Worm (Caenorhabditis elegans) whole organism, L1 larva: ENCODE data around the gene F01G10.6.

ENCODE experiments used
- C16A3.4 ChIP-seq: fragments of 150-350 bp; optimal IDR thresholded peaks from 2 replicates; lab custom pipeline; 2014; ENCODE audit warnings: missing biosample characterization, missing genetic modification characterization
- C34B4.2 ChIP-seq: sonication (generic microtip); optimal IDR thresholded peaks from 2 replicates; lab custom pipeline; 2017; ENCODE audit warnings: mild to moderate bottlenecking, missing genetic modification characterization, missing compliant biosample characterization
- Y116A8C.19 ChIP-seq: sonication (generic microtip); optimal IDR thresholded peaks from 2 replicates; lab custom pipeline; 2016; ENCODE audit warnings: missing compliant biosample characterization, missing genetic modification characterization, borderline replicate concordance
- aha-1 ChIP-seq: fragments of 150-350 bp; optimal IDR thresholded peaks from 2 replicates; lab custom pipeline; 2014; ENCODE audit warnings: missing biosample characterization, missing genetic modification characterization
- alr-1 ChIP-seq: fragments of 200-800 bp; sonication (Bioruptor generic); optimal IDR thresholded peaks from 2 replicates; lab custom pipeline; 2018; ENCODE audit warnings: borderline replicate concordance, mild to moderate bottlenecking, missing genetic modification characterization, missing compliant biosample characterization
- ama-1 ChIP-seq: fragments of 150-350 bp; optimal IDR thresholded peaks from 2 replicates; lab custom pipeline; 2014
- blmp-1 ChIP-seq: fragments of 150-350 bp; optimal IDR thresholded peaks from 2 replicates; lab custom pipeline; 2014; ENCODE audit warnings: missing biosample characterization, missing genetic modification characterization
- ceh-63 ChIP-seq: fragments of 200-800 bp; sonication (Bioruptor generic); optimal IDR thresholded peaks from 2 replicates; lab custom pipeline; 2018; ENCODE audit warnings: mild to moderate bottlenecking, missing genetic modification characterization, missing compliant biosample characterization
- ceh-82 ChIP-seq, 3 experiments: fragments of 150-350 bp in 1 of 3; sonication (generic microtip) in 2 of 3; optimal IDR thresholded peaks; 2 replicates each; lab custom pipeline; 2014 to 2017; ENCODE audit warnings: missing biosample characterization in 3 of 3, missing genetic modification characterization in 3 of 3
- ceh-90 ChIP-seq: sonication (generic microtip); optimal IDR thresholded peaks from 2 replicates; lab custom pipeline; 2016; ENCODE audit warnings: missing genetic modification characterization, missing compliant biosample characterization
- ces-1 ChIP-seq: fragments of 150-350 bp; optimal IDR thresholded peaks from 2 replicates; lab custom pipeline; 2014; ENCODE audit warnings: missing biosample characterization, missing genetic modification reagents, missing genetic modification characterization
- dpl-1 ChIP-seq, 3 experiments: fragments of 150-350 bp in 2 of 3; sonication (generic microtip) in 1 of 3; optimal IDR thresholded peaks; 2 replicates each; lab custom pipeline; 2014 to 2017; ENCODE audit warnings: missing biosample characterization in 3 of 3, missing genetic modification characterization in 3 of 3, missing genetic modification reagents in 3 of 3
- dsc-1 ChIP-seq: sonication (generic microtip); optimal IDR thresholded peaks from 2 replicates; lab custom pipeline; 2016; ENCODE audit warnings: mild to moderate bottlenecking, missing genetic modification characterization, missing compliant biosample characterization
- efl-1 ChIP-seq, 4 experiments: fragments of 150-350 bp; optimal IDR thresholded peaks in 3 of 4; peaks in 1 of 4; 1 replicate in 1 of 4; 2 replicates in 3 of 4; lab custom pipeline; 2014; ENCODE audit warnings: missing biosample characterization in 2 of 4, missing genetic modification characterization in 2 of 4, missing genetic modification reagents in 2 of 4
- efl-3 ChIP-seq: fragments of 200-800 bp; sonication (Bioruptor generic); optimal IDR thresholded peaks from 2 replicates; lab custom pipeline; 2018; ENCODE audit warnings: mild to moderate bottlenecking, missing genetic modification characterization, missing compliant biosample characterization
- elt-2 ChIP-seq: sonication (generic microtip); optimal IDR thresholded peaks from 2 replicates; lab custom pipeline; 2016; ENCODE audit warnings: missing genetic modification characterization, mild to moderate bottlenecking, inconsistent platforms, missing compliant biosample characterization, missing genetic modification reagents
- elt-3 ChIP-seq, 6 experiments: fragments of 150-350 bp in 1 of 6; sonication (generic microtip); optimal IDR thresholded peaks; 2 replicates each; lab custom pipeline; 2017 to 2018; ENCODE audit warnings: missing biosample characterization in 6 of 6, missing genetic modification characterization in 6 of 6, inconsistent platforms in 1 of 6
- ets-5 ChIP-seq: fragments of 200-800 bp; sonication (Bioruptor generic); IDR thresholded peaks from 2 replicates; pipeline ENCODE4 v1.3.6; 2022; ENCODE audit warnings: missing genetic modification characterization, missing compliant biosample characterization
- fkh-10 ChIP-seq: sonication (generic microtip); optimal IDR thresholded peaks from 2 replicates; lab custom pipeline; 2017; ENCODE audit warnings: missing biosample characterization, missing genetic modification reagents, missing genetic modification characterization
- fkh-8 ChIP-seq: sonication (generic microtip); optimal IDR thresholded peaks from 2 replicates; lab custom pipeline; 2016; ENCODE audit warnings: mild to moderate bottlenecking, missing genetic modification characterization, missing compliant biosample characterization
- hlh-17 ChIP-seq: fragments of 200-800 bp; sonication (Bioruptor generic); optimal IDR thresholded peaks from 2 replicates; lab custom pipeline; 2018; ENCODE audit warnings: missing genetic modification characterization, mild to moderate bottlenecking, missing compliant biosample characterization, moderate library complexity, borderline replicate concordance
- hlh-4 ChIP-seq: sonication (generic microtip); optimal IDR thresholded peaks from 2 replicates; lab custom pipeline; 2016; ENCODE audit warnings: mild to moderate bottlenecking, missing genetic modification characterization, missing compliant biosample characterization
- hpl-2 ChIP-seq: fragments of 150-350 bp; optimal IDR thresholded peaks from 2 replicates; lab custom pipeline; 2014; ENCODE audit warnings: missing biosample characterization, missing genetic modification reagents, missing genetic modification characterization
- irx-1 ChIP-seq: sonication (generic microtip); optimal IDR thresholded peaks from 2 replicates; lab custom pipeline; 2016; ENCODE audit warnings: missing genetic modification characterization, missing compliant biosample characterization
- lin-13 ChIP-seq: fragments of 150-350 bp; optimal IDR thresholded peaks from 2 replicates; lab custom pipeline; 2014; ENCODE audit warnings: missing biosample characterization, missing genetic modification reagents, missing genetic modification characterization
- lin-14 ChIP-seq: fragments of 200-800 bp; sonication (Bioruptor generic); optimal IDR thresholded peaks from 2 replicates; lab custom pipeline; 2018; ENCODE audit warnings: mild to moderate bottlenecking, missing genetic modification characterization, moderate library complexity, missing compliant biosample characterization
- lin-15B ChIP-seq: fragments of 150-350 bp; sonication (generic microtip); optimal IDR thresholded peaks from 3 replicates; lab custom pipeline; 2014; ENCODE audit warnings: missing biosample characterization, missing genetic modification characterization
- lin-35 ChIP-seq, 2 experiments: fragments of 150-350 bp; optimal IDR thresholded peaks; 2 replicates each; lab custom pipeline; 2014; ENCODE audit warnings: missing biosample characterization in 2 of 2, missing genetic modification characterization in 2 of 2, missing genetic modification reagents in 2 of 2
- lir-3 ChIP-seq: sonication (generic microtip); optimal IDR thresholded peaks from 2 replicates; lab custom pipeline; 2016; ENCODE audit warnings: mild to moderate bottlenecking, missing genetic modification characterization, moderate library complexity, missing compliant biosample characterization; ENCODE audit not compliant: poor library complexity
- lsy-2 ChIP-seq, 2 experiments: fragments of 150-350 bp; optimal IDR thresholded peaks; 2 replicates each; lab custom pipeline; 2014; ENCODE audit warnings: missing biosample characterization in 2 of 2, missing genetic modification characterization in 2 of 2
- mef-2 ChIP-seq: fragments of 150-350 bp; optimal IDR thresholded peaks from 2 replicates; lab custom pipeline; 2014; ENCODE audit warnings: missing biosample characterization, missing genetic modification characterization
- nhr-12 ChIP-seq: sonication (generic microtip); optimal IDR thresholded peaks from 2 replicates; lab custom pipeline; 2017; ENCODE audit warnings: missing biosample characterization, missing genetic modification characterization
- nhr-19 ChIP-seq: fragments of 200-800 bp; sonication (Bioruptor generic); conservative IDR thresholded peaks from 2 replicates; pipeline ENCODE4 v1.3.6; 2022; ENCODE audit warnings: missing genetic modification characterization, missing compliant biosample characterization
- nhr-71 ChIP-seq: sonication (generic microtip); optimal IDR thresholded peaks from 2 replicates; lab custom pipeline; 2016; ENCODE audit warnings: mild to moderate bottlenecking, missing genetic modification characterization, moderate library complexity, missing compliant biosample characterization
- nhr-77 ChIP-seq: fragments of 150-350 bp; optimal IDR thresholded peaks from 2 replicates; lab custom pipeline; 2014; ENCODE audit warnings: missing biosample characterization, missing genetic modification characterization
- nhr-84 ChIP-seq: sonication (generic microtip); optimal IDR thresholded peaks from 2 replicates; lab custom pipeline; 2017; ENCODE audit warnings: missing biosample characterization, missing genetic modification characterization
- nhr-85 ChIP-seq: sonication (generic microtip); peaks from one replicate; lab custom pipeline; 2016; ENCODE audit warnings: missing genetic modification characterization, inconsistent platforms, missing compliant biosample characterization
- pag-3 ChIP-seq: sonication (generic microtip); optimal IDR thresholded peaks from 2 replicates; lab custom pipeline; 2017; ENCODE audit warnings: missing genetic modification characterization, mild to moderate bottlenecking, missing compliant biosample characterization, antibody characterized with exemption, borderline replicate concordance; ENCODE audit not compliant: insufficient read depth
- pqm-1 ChIP-seq: sonication (generic microtip); optimal IDR thresholded peaks from 3 replicates; lab custom pipeline; 2017; ENCODE audit warnings: missing biosample characterization, missing genetic modification characterization
- skn-1 ChIP-seq: fragments of 150-350 bp; optimal IDR thresholded peaks from 2 replicates; lab custom pipeline; 2014; ENCODE audit warnings: missing biosample characterization, missing genetic modification characterization
- sptf-1 ChIP-seq: fragments of 150-350 bp; optimal IDR thresholded peaks from 2 replicates; lab custom pipeline; 2014; ENCODE audit warnings: missing biosample characterization, missing genetic modification characterization
- swsn-7 ChIP-seq: sonication (generic microtip); optimal IDR thresholded peaks from 2 replicates; lab custom pipeline; 2016; ENCODE audit warnings: missing genetic modification characterization, missing compliant biosample characterization
- tbx-2 ChIP-seq: sonication (generic microtip); optimal IDR thresholded peaks from 2 replicates; lab custom pipeline; 2016; ENCODE audit warnings: missing genetic modification characterization, missing compliant biosample characterization
- tlp-1 ChIP-seq: fragments of 150-350 bp; optimal IDR thresholded peaks from 2 replicates; lab custom pipeline; 2014; ENCODE audit warnings: missing biosample characterization, missing genetic modification characterization
- unc-86 ChIP-seq: sonication (generic microtip); optimal IDR thresholded peaks from 2 replicates; lab custom pipeline; 2016; ENCODE audit warnings: missing genetic modification characterization, missing compliant biosample characterization
- unc-98 ChIP-seq: fragments of 200-800 bp; sonication (Bioruptor generic); IDR thresholded peaks from 2 replicates; pipeline ENCODE4 v1.3.6; 2022; ENCODE audit warnings: missing genetic modification characterization, missing compliant biosample characterization
- vab-15 ChIP-seq: sonication (generic microtip); optimal IDR thresholded peaks from 2 replicates; lab custom pipeline; 2017; ENCODE audit warnings: missing genotype, mild to moderate bottlenecking, missing genetic modification characterization, missing compliant biosample characterization
- xbp-1 ChIP-seq: sonication (generic microtip); optimal IDR thresholded peaks from 2 replicates; lab custom pipeline; 2016; ENCODE audit warnings: missing genetic modification characterization, missing compliant biosample characterization
- zag-1 ChIP-seq: fragments of 150-350 bp; optimal IDR thresholded peaks from 2 replicates; lab custom pipeline; 2014; ENCODE audit warnings: missing biosample characterization, missing genetic modification characterization
- zip-4 ChIP-seq: fragments of 200-800 bp; sonication (Bioruptor generic); optimal IDR thresholded peaks from 2 replicates; lab custom pipeline; 2018; ENCODE audit warnings: mild to moderate bottlenecking, missing genetic modification characterization, moderate library complexity, missing compliant biosample characterization
- ztf-11 ChIP-seq, 2 experiments: sonication (generic microtip); optimal IDR thresholded peaks; 2 replicates each; lab custom pipeline; 2016 to 2017; ENCODE audit warnings: missing genetic modification characterization in 2 of 2, missing biosample characterization in 1 of 2, missing compliant biosample characterization in 1 of 2
- ztf-4 ChIP-seq: fragments of 150-350 bp; optimal IDR thresholded peaks from 2 replicates; lab custom pipeline; 2014; ENCODE audit warnings: missing biosample characterization, missing genetic modification characterization

Gene F01G10.6

ce11 chrIV:10252350-10252792, 24.9 kb upstream of the F01G10.6 start:
- TF ChIP-seq zip-4 (GFP tag; lab: Kevin White, UChicago) (peak; percentile 55), ces-1 (GFP tag; lab: Kevin White, UChicago) (no peak), ceh-82 (tag; optimal IDR thresholded peaks at IDR 0.05; lab: Kevin White, UChicago) (peak; percentile 28 to 73 (median 42)), dpl-1 (GFP tag; optimal IDR thresholded peaks at IDR 0.05; lab: Kevin White, UChicago) (peak; percentile 37 to 59 (median 58)), nhr-12 (no peak), mef-2 (tag; lab: Kevin White, UChicago) (peak; percentile 70), elt-3 (tag; optimal IDR thresholded peaks at IDR 0.05; lab: Kevin White, UChicago) (peak in 1 of 6 experiments; percentile 60), ztf-4 (tag; lab: Kevin White, UChicago) (peak; percentile 91), lin-14 (GFP tag; lab: Kevin White, UChicago) (peak; percentile 100), fkh-8 (tag; lab: Kevin White, UChicago) (peak; percentile 98), dsc-1 (tag; lab: Kevin White, UChicago) (peak; percentile 97), elt-2 (tag; lab: Kevin White, UChicago) (peak; percentile 87), unc-86 (tag; lab: Kevin White, UChicago) (peak; percentile 97), zag-1 (peak; percentile 67), nhr-85 (tag; lab: Kevin White, UChicago) (peak; percentile 93), efl-3 (GFP tag; lab: Kevin White, UChicago) (no peak), xbp-1 (peak; percentile 91), nhr-19 (GFP tag; lab: Robert Waterston, UW) (peak; percentile 91), ceh-63 (GFP tag; lab: Kevin White, UChicago) (no peak), lsy-2 (tag; optimal IDR thresholded peaks at IDR 0.05; lab: Kevin White, UChicago) (peak; percentile 88 to 90), lin-35 (GFP tag; optimal IDR thresholded peaks at IDR 0.05; lab: Kevin White, UChicago) (peak; percentile 76 to 77), alr-1 (tag; lab: Kevin White, UChicago) (no peak), nhr-77 (tag; lab: Kevin White, UChicago) (peak; percentile 82), sptf-1 (tag; lab: Kevin White, UChicago) (no peak), tlp-1 (tag; lab: Kevin White, UChicago) (no peak), hpl-2 (GFP tag; lab: Kevin White, UChicago) (peak; percentile 23), pqm-1 (tag; lab: Kevin White, UChicago) (no peak), nhr-84 (tag; lab: Kevin White, UChicago) (no peak), nhr-71 (peak; percentile 99), ztf-11 (tag; optimal IDR thresholded peaks at IDR 0.05; lab: Kevin White, UChicago) (peak in 1 of 2 experiments; percentile 41), vab-15 (peak; percentile 19), swsn-7 (tag; lab: Kevin White, UChicago) (peak; percentile 94), pag-3 (tag; lab: Kevin White, UChicago) (no peak), fkh-10 (GFP tag; lab: Kevin White, UChicago) (peak; percentile 93), irx-1 (tag; lab: Kevin White, UChicago) (peak; percentile 90), efl-1 (optimal IDR thresholded peaks at IDR 0.05; lab: Kevin White, UChicago) (peak; percentile 77 to 84), efl-1 (GFP tag; optimal IDR thresholded peaks at IDR 0.05 in 1 of 2; lab: Kevin White, UChicago) (peak; percentile 60 to 95), ama-1 (lab: Kevin White, UChicago) (peak; percentile 63), tbx-2 (tag; lab: Kevin White, UChicago) (peak; percentile 95), ets-5 (no peak), lir-3 (tag; lab: Kevin White, UChicago) (peak; percentile 75), skn-1 (tag; lab: Kevin White, UChicago) (peak; percentile 67), ceh-90 (no peak), C34B4.2 (tag; lab: Kevin White, UChicago) (no peak), hlh-4 (tag; lab: Kevin White, UChicago) (no peak), hlh-17 (GFP tag; lab: Kevin White, UChicago) (no peak), Y116A8C.19 (tag; lab: Kevin White, UChicago) (no peak), blmp-1 (peak; percentile 96), lin-15B (tag; lab: Kevin White, UChicago) (no peak), unc-98 (peak; percentile 48; the same call in 1 of the 2 replicates), lin-13 (GFP tag; lab: Kevin White, UChicago) (peak; percentile 87), C16A3.4 (tag; lab: Kevin White, UChicago) (peak; percentile 77), aha-1 (tag; lab: Kevin White, UChicago) (no peak)
